Worm (Caenorhabditis elegans) whole organism, L4/young adult: ENCODE results near the gene srw-57.

Experiments
- W03F9.2 ChIP-seq: fragments of 150-350 bp; optimal IDR thresholded peaks from 2 replicates; lab custom pipeline; 2014; ENCODE audit warnings: missing biosample characterization, missing genetic modification characterization
- dao-5 ChIP-seq: sonication (generic microtip); optimal IDR thresholded peaks from 2 replicates; lab custom pipeline; 2016; ENCODE audit warnings: missing genotype, missing genetic modification characterization, moderate library complexity, missing compliant biosample characterization
- him-1 ChIP-seq: sonication (generic microtip); optimal IDR thresholded peaks from 2 replicates; lab custom pipeline; 2016; ENCODE audit warnings: missing genotype, missing genetic modification reagents, missing genetic modification characterization, missing compliant biosample characterization

ce11 chrV:15950903-15951302 is 3.9 kb downstream of the srw-57 start, which contains the start of gene srw-59:
- no peak for TF ChIP-seq him-1
- TF ChIP-seq dao-5 (tag; lab: Kevin White, UChicago): no peak
- no peak for TF ChIP-seq W03F9.2 (tag; lab: Kevin White, UChicago)
